Worm (Caenorhabditis elegans): Measurements from ENCODE around the gene F43C1.5.

DNA sequence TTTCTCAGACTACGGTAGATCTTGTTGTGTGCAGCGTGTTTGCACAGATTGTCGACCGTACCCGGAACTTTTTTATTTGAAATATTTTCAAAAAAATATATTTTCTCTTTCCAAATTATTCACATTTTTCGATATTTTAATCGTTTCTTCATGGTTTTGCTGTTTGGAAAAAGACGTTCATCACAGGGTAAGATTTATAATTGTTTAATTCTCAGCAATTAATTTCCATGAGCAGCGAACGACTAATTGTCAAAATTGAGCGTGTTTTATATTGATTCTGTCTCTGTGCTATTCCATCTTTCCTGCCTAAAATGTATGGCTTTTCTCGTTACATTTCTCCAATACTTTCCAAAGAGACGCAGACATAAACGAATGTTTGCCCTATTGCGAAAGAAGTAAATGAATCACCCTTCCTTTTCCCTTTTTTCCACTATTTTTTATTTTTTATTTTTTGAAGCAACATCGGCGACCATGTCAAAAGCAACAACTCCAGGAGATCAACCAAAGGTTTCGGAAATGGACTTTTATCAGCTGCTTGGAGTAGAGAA lies 37.8 kb upstream of the F43C1.5 start, which contains the start of gene dnj-16:
- TF ChIP-seq peb-1 (tag; optimal IDR thresholded peaks at IDR 0.05): no peak
- TF ChIP-seq nhr-77 (tag; optimal IDR thresholded peaks at IDR 0.05): no peak
- no peak for TF ChIP-seq elt-3 (tag; optimal IDR thresholded peaks at IDR 0.05)
- TF ChIP-seq snpc-4 (tag; optimal IDR thresholded peaks at IDR 0.05): no peak
- no peak for TF ChIP-seq ama-1 (optimal IDR thresholded peaks at IDR 0.05)
- TF ChIP-seq ztf-1 (GFP tag; conservative IDR thresholded peaks at IDR 0.05): no peak
- no peak for TF ChIP-seq unc-39 (tag; optimal IDR thresholded peaks at IDR 0.05)
- TF ChIP-seq egl-27 (tag; optimal IDR thresholded peaks at IDR 0.05): no peak
- no peak for TF ChIP-seq nhr-21 (tag; optimal IDR thresholded peaks at IDR 0.05)

All from whole organism, L2 larva.